Worm (Caenorhabditis elegans): Measurements from ENCODE around the gene lec-11.

The lec-11 gene

ce11 chrIV:6565605-6566004 lies 24.3 kb downstream of the lec-11 start:
- TF ChIP-seq sup-37 (GFP tag; optimal IDR thresholded peaks at IDR 0.05) (no peak), snpc-4 (tag; optimal IDR thresholded peaks at IDR 0.05) (peak; percentile 13), nhr-19 (GFP tag; conservative IDR thresholded peaks at IDR 0.05) (no peak), alr-1 (tag; optimal IDR thresholded peaks at IDR 0.05; ENCODE audit: borderline replicate concordance) (no peak)

- TF ChIP-seq C34B4.2 (tag; optimal IDR thresholded peaks at IDR 0.05) = no peak
- TF ChIP-seq efl-1 (optimal IDR thresholded peaks at IDR 0.05) = no peak
- no peak for TF ChIP-seq efl-1 (GFP tag; optimal IDR thresholded peaks at IDR 0.05 in 1 of 2)
- no peak for TF ChIP-seq C04F5.9 (tag; optimal IDR thresholded peaks at IDR 0.05)
- no peak for TF ChIP-seq fkh-8 (tag; optimal IDR thresholded peaks at IDR 0.05)
- no peak for TF ChIP-seq lin-35 (GFP tag; optimal IDR thresholded peaks at IDR 0.05)
- no peak for TF ChIP-seq nhr-85 (tag)
- TF ChIP-seq pag-3 (tag; optimal IDR thresholded peaks at IDR 0.05; ENCODE audit: borderline replicate concordance, insufficient read depth) = no peak
- no peak for TF ChIP-seq elt-2 (tag; optimal IDR thresholded peaks at IDR 0.05)
- no peak for TF ChIP-seq snu-23 (GFP tag; optimal IDR thresholded peaks at IDR 0.05)
- TF ChIP-seq sox-4 (tag; optimal IDR thresholded peaks at IDR 0.05) = no peak
- TF ChIP-seq ama-1 (optimal IDR thresholded peaks at IDR 0.05) = no peak
- TF ChIP-seq rnt-1 (tag; optimal IDR thresholded peaks at IDR 0.05) = no peak
- TF ChIP-seq pax-3 (tag; optimal IDR thresholded peaks at IDR 0.05) = no peak
- no peak for TF ChIP-seq unc-98 (GFP tag; IDR thresholded peaks at IDR 0.05)
- no peak for TF ChIP-seq aha-1 (tag; optimal IDR thresholded peaks at IDR 0.05)
- TF ChIP-seq nhr-20 (tag; optimal IDR thresholded peaks at IDR 0.05) = no peak
Measured at ce11 chrIV:6562039-6562438, 27.9 kb downstream of the lec-11 start.

DNA sequence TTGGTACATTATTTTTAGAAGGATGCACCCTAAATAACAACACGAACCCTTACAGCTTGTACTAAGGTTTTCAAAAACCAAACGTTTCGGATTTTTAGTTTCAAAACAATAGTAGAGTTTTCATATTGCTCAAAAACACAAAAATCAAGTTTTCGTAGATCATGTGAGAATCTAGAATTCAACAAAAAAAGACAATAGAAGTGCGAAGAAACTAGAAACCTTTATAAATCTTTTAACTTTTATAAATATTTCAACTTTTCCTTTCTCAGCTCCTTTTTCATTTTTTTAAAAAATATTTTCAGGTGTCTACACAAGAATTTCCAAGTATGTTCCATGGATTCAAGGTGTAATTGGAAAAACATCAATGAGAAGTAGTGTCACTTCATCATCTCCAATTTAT lies 29.5 kb downstream of the lec-11 start, which contains the start of gene best-9:
best-9 (plus strand) TSS at position 301 of the 400 bp plus-strand sequence.
- TF ChIP-seq C04F5.9 (tag; optimal IDR thresholded peaks at IDR 0.05) (no peak), nhr-19 (GFP tag; conservative IDR thresholded peaks at IDR 0.05) (no peak), nhr-11 (tag; optimal IDR thresholded peaks at IDR 0.05) (no peak), ceh-82 (tag; optimal IDR thresholded peaks at IDR 0.05) (no peak), ets-5 (GFP tag; IDR thresholded peaks at IDR 0.05) (no peak), mep-1 (tag; optimal IDR thresholded peaks at IDR 0.05) (no peak), lin-39 (tag; optimal IDR thresholded peaks at IDR 0.05) (no peak), lin-35 (GFP tag; optimal IDR thresholded peaks at IDR 0.05) (no peak), nhr-28 (tag; optimal IDR thresholded peaks at IDR 0.05) (no peak), lin-13 (GFP tag; optimal IDR thresholded peaks at IDR 0.05) (no peak), mab-9 (GFP tag; IDR thresholded peaks at IDR 0.05) (no peak), grh-1 (GFP tag; IDR thresholded peaks at IDR 0.05) (no peak)

- TF ChIP-seq lin-15B (tag; optimal IDR thresholded peaks at IDR 0.05) = peak; percentile 29
- peak; percentile 22 for TF ChIP-seq nhr-237 (tag; optimal IDR thresholded peaks at IDR 0.05)
- TF ChIP-seq mab-9 (GFP tag; IDR thresholded peaks at IDR 0.05) = peak; percentile 37; the same call in 1 of the 2 replicates
- TF ChIP-seq ceh-88 (GFP tag; IDR thresholded peaks at IDR 0.05) = peak; percentile 53; the same call in 1 of the 2 replicates
- TF ChIP-seq efl-3 (GFP tag; optimal IDR thresholded peaks at IDR 0.05) = no peak
- peak in 3 of 6 experiments; percentile 6 to 30 (median 13) for TF ChIP-seq elt-3 (tag; optimal IDR thresholded peaks at IDR 0.05)
- TF ChIP-seq nhr-77 (tag; optimal IDR thresholded peaks at IDR 0.05) = peak; percentile 62
- peak; percentile 52 for TF ChIP-seq pax-3 (tag; optimal IDR thresholded peaks at IDR 0.05)
- TF ChIP-seq lin-13 (GFP tag; optimal IDR thresholded peaks at IDR 0.05) = peak; percentile 73
- TF ChIP-seq unc-130 (tag; optimal IDR thresholded peaks at IDR 0.05) = peak; percentile 51
- TF ChIP-seq irx-1 (tag; optimal IDR thresholded peaks at IDR 0.05) = peak; percentile 35
- peak; percentile 6 for TF ChIP-seq zip-4 (GFP tag; optimal IDR thresholded peaks at IDR 0.05)
- peak; percentile 54 for TF ChIP-seq lir-3 (tag; optimal IDR thresholded peaks at IDR 0.05; ENCODE audit: poor library complexity)
- TF ChIP-seq sox-4 (tag; optimal IDR thresholded peaks at IDR 0.05) = no peak
- TF ChIP-seq elt-2 (tag; optimal IDR thresholded peaks at IDR 0.05) = peak; percentile 5
- TF ChIP-seq xbp-1 (tag; optimal IDR thresholded peaks at IDR 0.05) = peak; percentile 62
- TF ChIP-seq lsy-2 (tag; optimal IDR thresholded peaks at IDR 0.05) = peak; percentile 60 to 72
- no peak for TF ChIP-seq alr-1 (tag; optimal IDR thresholded peaks at IDR 0.05; ENCODE audit: borderline replicate concordance)
- no peak for TF ChIP-seq ces-1 (GFP tag; optimal IDR thresholded peaks at IDR 0.05)
- TF ChIP-seq hpl-2 (GFP tag; optimal IDR thresholded peaks at IDR 0.05) = no peak
- no peak for TF ChIP-seq snpc-4 (tag; optimal IDR thresholded peaks at IDR 0.05)
- TF ChIP-seq grh-1 (GFP tag; IDR thresholded peaks at IDR 0.05) = peak; percentile 52
- no peak for TF ChIP-seq unc-62 (GFP tag; optimal IDR thresholded peaks at IDR 0.05)
- peak; percentile 2 for TF ChIP-seq F16B12.6 (tag; optimal IDR thresholded peaks at IDR 0.05)
Measured at ce11 chrIV:6556624-6557368, 33.2 kb downstream of the lec-11 start, which contains the start of gene try-3. try-3 (plus strand) TSS chrIV:6557155.
